Fruit fly (Drosophila melanogaster): ENCODE measurements around the gene ImpE2.

ImpE2 gene

DNA sequence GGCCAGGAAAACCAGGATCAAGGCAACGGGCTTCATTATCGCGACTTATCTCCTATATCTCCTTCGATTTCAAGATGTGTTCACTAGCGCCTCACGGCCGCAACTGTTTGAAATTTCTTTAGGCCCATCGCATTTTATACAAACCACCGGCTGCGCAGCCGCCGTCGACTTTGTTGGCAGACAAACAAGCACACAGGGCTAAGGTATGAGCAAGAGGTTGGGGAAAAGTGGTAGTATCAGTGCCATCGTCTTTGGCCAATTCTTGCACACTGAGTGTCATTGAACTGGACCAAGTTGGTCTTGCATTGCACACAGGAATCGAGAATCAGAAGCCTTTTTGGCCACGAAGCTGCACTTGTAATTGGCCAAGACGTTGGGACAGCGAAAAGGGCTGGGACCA is at the start of gene ImpE2:
Gene ImpE2, minus strand, starts transcription at position 115 of the 400 bp plus-strand sequence.
- TF ChIP-seq eg (GFP tag; IDR thresholded peaks at IDR 0.05) (no peak), CG3032 (tag; optimal IDR thresholded peaks at IDR 0.05) (no peak), OdsH (GFP tag; optimal IDR thresholded peaks at IDR 0.05) (no peak), CG8319 (GFP tag; optimal IDR thresholded peaks at IDR 0.05) (no peak), dsx (GFP tag; optimal IDR thresholded peaks at IDR 0.05; ENCODE audit: poor library complexity, severe bottlenecking) (peak; percentile 38), Hr4 (GFP tag; optimal IDR thresholded peaks at IDR 0.05) (no peak), salr (GFP tag; optimal IDR thresholded peaks at IDR 0.05) (no peak), vri (GFP tag; optimal IDR thresholded peaks at IDR 0.05) (no peak)

DNA sequence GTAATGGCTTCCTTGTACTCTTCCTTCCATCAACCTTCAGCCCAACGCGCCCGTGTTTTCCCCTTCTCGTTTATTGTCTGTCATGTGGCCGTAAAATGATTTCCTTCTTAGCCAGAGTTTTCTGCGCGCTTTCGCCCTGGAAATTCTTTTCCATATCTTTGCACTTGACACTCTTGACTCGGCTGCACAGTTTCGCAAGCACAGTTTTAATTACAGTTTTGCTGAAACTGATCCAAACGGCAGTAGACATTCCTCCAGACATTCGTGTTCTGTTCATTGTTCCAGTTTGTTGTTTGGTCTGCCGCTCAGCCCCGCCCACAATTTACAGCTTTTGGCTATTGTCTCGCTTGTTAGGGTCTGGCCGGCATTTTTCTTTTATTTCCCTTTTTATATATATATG is 48.1 kb upstream of the ImpE2 start:
- TF ChIP-seq OdsH (GFP tag; optimal IDR thresholded peaks at IDR 0.05), result no peak
- TF ChIP-seq fkh (GFP tag; optimal IDR thresholded peaks at IDR 0.05), result no peak
- no peak for TF ChIP-seq CG7368 (GFP tag; optimal IDR thresholded peaks at IDR 0.05)
- TF ChIP-seq salr (GFP tag; optimal IDR thresholded peaks at IDR 0.05), result no peak
- no peak for TF ChIP-seq Hr4 (GFP tag; optimal IDR thresholded peaks at IDR 0.05)
- no peak for TF ChIP-seq cyc (GFP tag; optimal IDR thresholded peaks at IDR 0.05)
- no peak for TF ChIP-seq topi (GFP tag; optimal IDR thresholded peaks at IDR 0.05)
- TF ChIP-seq CG10669 (GFP tag; optimal IDR thresholded peaks at IDR 0.05), result no peak
- TF ChIP-seq Hr39 (GFP tag; optimal IDR thresholded peaks at IDR 0.05), result no peak
- no peak for TF ChIP-seq esn (GFP tag; optimal IDR thresholded peaks at IDR 0.05)
- no peak for TF ChIP-seq CG6792 (GFP tag; optimal IDR thresholded peaks at IDR 0.05)
- TF ChIP-seq Eip93F (GFP tag; optimal IDR thresholded peaks at IDR 0.05), result no peak
- TF ChIP-seq net (GFP tag; optimal IDR thresholded peaks at IDR 0.05), result no peak
- no peak for TF ChIP-seq CG11294 (GFP tag; IDR thresholded peaks at IDR 0.05)
- no peak for TF ChIP-seq Eip78C (GFP tag)
- no peak for TF ChIP-seq svp (GFP tag)

DNA sequence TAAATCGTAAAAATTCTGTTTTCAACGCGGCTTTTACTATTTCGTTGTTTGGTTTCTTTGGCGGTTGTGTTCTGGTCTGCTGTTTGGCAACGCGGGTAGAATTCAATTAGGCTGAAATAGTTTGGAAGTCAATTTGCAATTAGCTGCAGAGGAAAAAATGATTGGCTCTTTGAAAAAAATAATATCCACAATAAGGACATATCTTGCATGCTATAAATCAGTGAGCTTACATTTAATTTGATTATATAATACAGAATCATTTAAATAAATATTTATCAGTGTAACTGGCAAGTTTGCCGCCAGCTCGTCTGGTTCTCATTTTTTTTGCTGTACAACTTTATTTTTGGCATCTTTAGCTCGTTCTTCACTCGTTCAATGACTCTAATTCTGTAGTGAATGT is 45.6 kb upstream of the ImpE2 start:
- TF ChIP-seq CG6792 (GFP tag; optimal IDR thresholded peaks at IDR 0.05) (no peak), esn (GFP tag; optimal IDR thresholded peaks at IDR 0.05) (no peak), CG8632 (GFP tag; optimal IDR thresholded peaks at IDR 0.05) (no peak), CG11902 (GFP tag; optimal IDR thresholded peaks at IDR 0.05) (no peak), CG31627 (GFP tag; optimal IDR thresholded peaks at IDR 0.05) (no peak), CG11762 (GFP tag; optimal IDR thresholded peaks at IDR 0.05; ENCODE audit: insufficient read depth) (no peak), net (GFP tag; optimal IDR thresholded peaks at IDR 0.05) (no peak), OdsH (GFP tag; optimal IDR thresholded peaks at IDR 0.05) (peak; percentile 11), CG32006 (GFP tag; optimal IDR thresholded peaks at IDR 0.05) (peak; percentile 36), CG6163 (GFP tag; IDR thresholded peaks at IDR 0.05) (peak; percentile 31; the same call in 1 of the 3 replicates), vri (GFP tag; optimal IDR thresholded peaks at IDR 0.05) (no peak), Sox14 (GFP tag; optimal IDR thresholded peaks at IDR 0.05) (no peak), CG3032 (tag; optimal IDR thresholded peaks at IDR 0.05) (no peak), acj6 (GFP tag; optimal IDR thresholded peaks at IDR 0.05) (no peak), Hr4 (GFP tag; optimal IDR thresholded peaks at IDR 0.05) (peak; percentile 2), Ets96B (tag; optimal IDR thresholded peaks at IDR 0.05) (no peak), Gug (GFP tag; IDR thresholded peaks at IDR 0.05) (peak; percentile 46; the same call in 1 of the 2 replicates), CG10631 (GFP tag; optimal IDR thresholded peaks at IDR 0.05) (no peak), Ets21C (GFP tag; optimal IDR thresholded peaks at IDR 0.05) (no peak), CG16779 (tag; optimal IDR thresholded peaks at IDR 0.05) (no peak), CG3919 (GFP tag; optimal IDR thresholded peaks at IDR 0.05) (peak; percentile 27), lz (GFP tag; optimal IDR thresholded peaks at IDR 0.05) (no peak), svp (GFP tag) (no peak), CG15336 (GFP tag; IDR thresholded peaks at IDR 0.05) (peak; percentile 23; the same call in 1 of the 2 replicates), Eip78C (GFP tag) (peak; percentile 72), Blimp-1 (GFP tag; optimal IDR thresholded peaks at IDR 0.05) (no peak), CG8119 (GFP tag; IDR thresholded peaks at IDR 0.05) (peak; percentile 23; the same call in 1 of the 3 replicates), eg (GFP tag; IDR thresholded peaks at IDR 0.05) (peak; percentile 36; the same call in 1 of the 3 replicates), CG6854 (GFP tag; optimal IDR thresholded peaks at IDR 0.05) (no peak), topi (GFP tag; optimal IDR thresholded peaks at IDR 0.05) (no peak), fd85E (GFP tag; optimal IDR thresholded peaks at IDR 0.05) (no peak), CG9139 (GFP tag; optimal IDR thresholded peaks at IDR 0.05) (no peak), Eip75B (GFP tag; optimal IDR thresholded peaks at IDR 0.05) (no peak), CG7368 (GFP tag; optimal IDR thresholded peaks at IDR 0.05) (no peak), spab (GFP tag; optimal IDR thresholded peaks at IDR 0.05) (no peak), CG1621 (tag; optimal IDR thresholded peaks at IDR 0.05) (no peak), CG8319 (GFP tag; optimal IDR thresholded peaks at IDR 0.05) (no peak), Lpt (GFP tag; optimal IDR thresholded peaks at IDR 0.05) (no peak), dac (GFP tag; optimal IDR thresholded peaks at IDR 0.05) (no peak)

Data from whole organism, prepupa.